Worm (Caenorhabditis elegans) whole organism, L3 larva: ENCODE measurements around the gene rps-14.

Source experiments
- ceh-16 ChIP-seq: sonication (generic microtip); optimal IDR thresholded peaks from 2 replicates; lab custom pipeline; 2017; ENCODE audit warnings: missing biosample characterization, missing genetic modification characterization
- nhr-11 ChIP-seq: fragments of 150-350 bp; optimal IDR thresholded peaks from 2 replicates; lab custom pipeline; 2014; ENCODE audit warnings: missing biosample characterization, missing genetic modification characterization
- nhr-28 ChIP-seq: fragments of 150-350 bp; optimal IDR thresholded peaks from 2 replicates; lab custom pipeline; 2014; ENCODE audit warnings: missing biosample characterization, missing genetic modification characterization
- nhr-76 ChIP-seq: fragments of 150-350 bp; sonication (generic microtip); optimal IDR thresholded peaks from 5 replicates; lab custom pipeline; 2014; ENCODE audit warnings: missing biosample characterization, missing genetic modification characterization
- skn-1 ChIP-seq: fragments of 150-350 bp; optimal IDR thresholded peaks from 2 replicates; lab custom pipeline; 2014; ENCODE audit warnings: missing biosample characterization, missing genetic modification characterization

DNA sequence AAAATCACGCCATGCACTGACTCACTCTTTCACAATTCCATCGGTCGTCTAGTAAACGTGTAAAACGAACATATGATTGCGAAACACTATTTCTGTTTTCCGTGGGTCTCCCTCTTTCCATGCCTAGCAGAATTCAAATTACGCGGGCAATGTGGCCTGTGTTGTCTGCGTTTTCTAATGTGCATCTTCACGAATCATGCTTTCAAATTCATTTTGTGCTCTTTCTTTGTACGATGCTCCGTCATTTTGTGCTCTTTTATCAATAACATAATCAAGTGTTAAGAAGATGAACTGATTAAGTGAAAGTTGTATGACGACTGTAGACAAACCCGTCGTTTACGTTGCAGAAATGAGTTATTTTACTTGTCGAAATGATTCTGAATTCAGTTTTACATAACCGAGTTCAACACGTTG lies 13.6 kb downstream of the rps-14 start:
- TF ChIP-seq nhr-28 (tag; lab: Kevin White, UChicago): no peak
- no peak for TF ChIP-seq ceh-16 (tag; lab: Kevin White, UChicago)
- TF ChIP-seq nhr-76 (tag; lab: Kevin White, UChicago): no peak
- peak; percentile 72 for TF ChIP-seq skn-1 (tag; lab: Kevin White, UChicago)
- no peak for TF ChIP-seq nhr-11 (tag; lab: Kevin White, UChicago)
